Worm (Caenorhabditis elegans) whole organism, L3 larva: Measurements from ENCODE around the gene srbc-77.

Source experiments
- ZK546.5 ChIP-seq: sonication (generic microtip); optimal IDR thresholded peaks from 2 replicates; lab custom pipeline; 2017; ENCODE audit warnings: missing biosample characterization, missing genetic modification characterization
- nhr-28 ChIP-seq: fragments of 150-350 bp; optimal IDR thresholded peaks from 2 replicates; lab custom pipeline; 2014; ENCODE audit warnings: missing biosample characterization, missing genetic modification characterization
- nhr-77 ChIP-seq: fragments of 150-350 bp; optimal IDR thresholded peaks from 2 replicates; lab custom pipeline; 2014; ENCODE audit warnings: missing biosample characterization, missing genetic modification characterization
- unc-39 ChIP-seq: sonication (generic microtip); optimal IDR thresholded peaks from 4 replicates; lab custom pipeline; 2017; ENCODE audit warnings: missing biosample characterization, missing genetic modification characterization
- unc-62 ChIP-seq: fragments of 150-350 bp; sonication (generic microtip); optimal IDR thresholded peaks from 4 replicates; lab custom pipeline; 2014; ENCODE audit warnings: missing biosample characterization, missing genetic modification reagents, missing genetic modification characterization

ce11 chrV:15915307-15915706, 14.7 kb upstream of the srbc-77 start:
- no peak for TF ChIP-seq unc-39 (tag; lab: Kevin White, UChicago)
- no peak for TF ChIP-seq ZK546.5 (tag; lab: Kevin White, UChicago)
- no peak for TF ChIP-seq nhr-77 (tag; lab: Kevin White, UChicago)
- no peak for TF ChIP-seq nhr-28
- TF ChIP-seq unc-62 (GFP tag; lab: Kevin White, UChicago) = no peak
